Fruit fly (Drosophila melanogaster) S2 (cell line): ENCODE results near the gene pinta.

Experiments
- CG8478 ChIP-seq: fragments of >200 bp; optimal IDR thresholded peaks from 2 replicates; lab custom pipeline; 2018
- CTCF ChIP-seq, 2 experiments: fragments of >200 bp; optimal IDR thresholded peaks; 2 replicates each; lab custom pipeline; 2018

pinta gene

DNA sequence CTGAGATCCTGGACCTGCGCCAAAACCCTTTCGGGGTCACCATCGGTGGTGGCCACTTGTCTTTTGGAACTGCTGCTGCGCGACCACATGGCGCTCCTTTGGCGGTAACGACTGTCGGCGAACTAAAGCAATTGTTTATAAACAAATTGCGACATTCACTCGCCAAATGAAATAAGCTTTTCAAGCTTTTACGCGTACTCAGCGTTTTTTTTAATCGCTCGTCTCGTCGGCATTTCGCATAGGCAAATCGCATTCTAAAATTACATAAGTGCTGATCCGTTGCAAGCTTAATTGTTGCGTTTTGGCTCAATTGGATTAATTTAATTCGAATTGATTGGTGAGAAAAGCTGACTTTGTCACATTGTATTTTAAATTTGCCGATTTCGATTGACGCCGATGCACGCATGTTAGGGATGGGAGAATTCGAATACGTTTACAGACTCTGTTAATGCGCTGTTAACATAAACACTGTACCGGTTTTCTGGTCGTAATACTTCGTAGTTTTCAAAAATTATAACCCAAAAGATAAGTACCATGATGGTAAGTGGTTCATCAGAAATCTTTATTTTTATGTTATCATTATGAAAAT is at the start of gene pinta:
pinta (minus strand) TSS at position 328 of the 589 bp plus-strand sequence.
- TF ChIP-seq CTCF (optimal IDR thresholded peaks at IDR 0.05; lab: Kevin White, UChicago) (no peak), CG8478 (lab: Kevin White, UChicago) (no peak)

DNA sequence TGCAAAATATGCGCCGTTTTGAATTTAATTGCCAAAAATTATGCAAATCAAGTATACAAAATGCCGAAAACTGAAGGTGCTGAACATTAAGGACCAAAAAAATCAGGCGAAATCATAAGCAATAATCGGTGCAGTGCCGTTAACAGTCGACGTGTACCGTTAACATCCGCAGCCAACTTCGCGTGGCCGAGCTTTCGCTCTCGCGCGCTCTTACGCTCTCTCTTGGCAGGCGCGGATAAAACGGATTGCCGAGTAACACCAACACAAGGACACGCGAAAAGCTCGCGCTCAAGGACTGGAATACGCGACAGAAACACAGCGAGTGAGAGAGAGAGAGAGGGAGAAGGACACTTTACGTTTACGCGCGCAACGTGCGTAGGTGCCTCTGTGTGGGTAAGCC is 45.3 kb upstream of the pinta start:
- TF ChIP-seq CTCF (optimal IDR thresholded peaks at IDR 0.05; lab: Kevin White, UChicago) (no peak), CG8478 (lab: Kevin White, UChicago) (no peak)

dm6 chr3R:22468829-22469487 is 44.2 kb upstream of the pinta start:
- no peak for TF ChIP-seq CG8478 (lab: Kevin White, UChicago)
- no peak for TF ChIP-seq CTCF (optimal IDR thresholded peaks at IDR 0.05; lab: Kevin White, UChicago)

dm6 chr3R:22467939-22468571 is 43.3 kb upstream of the pinta start, which contains the start of the genes CG5377 and Nrx-1:
TSS of gene CG5377 (minus strand) at chr3R:22468157.
TSS of gene Nrx-1 (plus strand) at chr3R:22468512.
- TF ChIP-seq CG8478 (lab: Kevin White, UChicago) (no peak), CTCF (optimal IDR thresholded peaks at IDR 0.05; lab: Kevin White, UChicago) (no peak)

DNA sequence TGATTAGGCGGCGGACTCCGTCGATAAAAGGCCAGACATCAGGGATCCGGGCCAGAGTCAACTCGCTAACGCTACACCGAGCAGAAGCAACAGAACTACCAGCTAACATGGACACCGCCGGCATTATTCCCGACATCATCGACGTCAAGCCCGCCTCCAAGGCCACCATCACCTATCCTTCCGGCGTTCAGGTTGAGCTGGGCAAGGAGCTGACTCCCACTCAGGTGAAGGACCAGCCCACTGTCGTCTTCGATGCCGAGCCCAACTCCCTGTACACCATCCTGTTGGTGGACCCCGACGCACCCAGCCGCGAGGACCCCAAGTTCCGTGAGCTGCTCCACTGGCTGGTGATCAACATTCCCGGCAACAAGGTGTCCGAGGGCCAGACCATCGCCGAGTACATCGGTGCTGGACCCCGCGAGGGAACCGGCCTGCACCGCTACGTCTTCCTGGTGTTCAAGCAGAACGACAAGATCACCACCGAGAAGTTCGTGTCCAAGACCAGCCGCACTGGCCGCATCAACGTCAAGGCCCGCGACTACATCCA is 41.3 kb upstream of the pinta start, which contains the start of gene Pebp1:
Pebp1 (plus strand) TSS at position 51 of the 547 bp plus-strand sequence.
- no peak for TF ChIP-seq CG8478 (lab: Kevin White, UChicago)

- TF ChIP-seq CTCF (optimal IDR thresholded peaks at IDR 0.05; lab: Kevin White, UChicago) = no peak
- no peak for TF ChIP-seq CG8478 (lab: Kevin White, UChicago)
Observed at dm6 chr3R:22465138-22465537, 40.4 kb upstream of the pinta start.

DNA sequence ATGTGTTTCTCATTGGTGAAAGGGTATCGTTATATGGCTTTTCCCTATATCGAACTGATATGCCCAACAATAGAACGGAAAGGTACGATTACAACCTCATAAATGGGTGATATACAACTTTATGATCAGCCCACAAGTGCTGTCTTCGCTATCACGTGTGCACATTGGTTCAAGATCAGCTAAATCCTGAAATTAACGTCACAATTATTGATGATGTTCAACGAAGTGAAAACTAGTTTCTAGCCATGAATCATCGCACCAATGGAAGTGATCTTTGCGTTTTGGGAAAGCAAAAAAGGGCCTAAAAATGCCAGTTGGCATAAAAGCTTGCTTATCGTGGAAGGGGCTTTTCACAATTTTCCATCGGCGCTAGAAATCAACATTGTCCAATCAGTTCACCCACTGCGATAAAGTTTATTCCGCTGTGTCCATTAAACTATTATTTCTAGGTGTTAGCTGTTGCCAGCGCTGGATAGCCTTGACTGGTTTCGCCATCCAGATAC is 39.9 kb upstream of the pinta start, which contains the start of gene CG7054:
CG7054 (plus strand) TSS at position 375 of the 503 bp plus-strand sequence.
- TF ChIP-seq CTCF (optimal IDR thresholded peaks at IDR 0.05; lab: Kevin White, UChicago) = no peak
- TF ChIP-seq CG8478 (lab: Kevin White, UChicago) = no peak

DNA sequence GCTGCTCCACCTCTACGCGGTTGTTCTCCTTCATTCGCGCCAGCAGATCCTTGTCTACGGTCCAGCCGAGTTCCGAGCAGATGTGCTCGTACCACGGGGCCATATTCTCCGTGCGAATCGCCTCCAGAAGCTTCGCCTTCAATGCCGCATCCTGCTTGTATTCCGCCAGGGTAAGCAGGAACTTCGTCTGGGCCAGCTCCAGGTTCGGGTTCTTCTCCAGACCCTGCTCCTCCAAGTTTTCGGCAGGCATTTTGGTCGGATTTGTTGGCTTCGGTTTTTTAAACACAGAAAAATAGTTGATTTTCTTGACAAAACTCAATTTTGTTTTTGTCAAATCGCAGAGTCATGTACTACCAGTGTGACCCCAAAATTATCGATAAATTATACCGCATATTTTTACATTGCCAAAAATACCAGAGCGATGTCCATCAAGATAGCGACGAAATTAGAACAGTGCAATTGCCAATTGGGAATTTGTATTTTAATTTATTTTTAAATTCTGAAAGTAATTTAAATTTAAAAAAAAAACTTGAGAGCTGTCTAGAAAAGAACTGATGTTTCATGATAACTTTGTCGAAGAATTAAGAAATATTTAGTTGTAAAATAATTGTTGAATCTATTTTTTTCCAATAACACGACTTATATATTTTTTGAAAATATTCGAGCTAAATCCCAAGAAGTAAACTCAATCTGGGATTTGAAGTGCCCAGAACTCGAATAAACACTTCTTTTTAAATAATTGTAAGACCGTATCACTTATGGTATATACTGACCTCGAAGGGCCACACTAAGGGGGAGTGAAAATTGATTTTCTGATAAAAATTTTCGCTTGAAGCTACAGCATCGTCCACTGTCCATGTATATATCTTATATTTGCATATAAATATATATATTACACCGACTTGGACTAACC is 37.2 kb upstream of the pinta start, which contains the start of the genes Rpn7 and AP-2mu:
Rpn7 (minus strand) TSS at position 382 of the 913 bp plus-strand sequence.
AP-2mu (plus strand) TSS at position 783 of the 913 bp plus-strand sequence.
- no peak for TF ChIP-seq CG8478 (lab: Kevin White, UChicago)
- TF ChIP-seq CTCF (optimal IDR thresholded peaks at IDR 0.05; lab: Kevin White, UChicago) = peak in 1 of 2 experiments; percentile 3

DNA sequence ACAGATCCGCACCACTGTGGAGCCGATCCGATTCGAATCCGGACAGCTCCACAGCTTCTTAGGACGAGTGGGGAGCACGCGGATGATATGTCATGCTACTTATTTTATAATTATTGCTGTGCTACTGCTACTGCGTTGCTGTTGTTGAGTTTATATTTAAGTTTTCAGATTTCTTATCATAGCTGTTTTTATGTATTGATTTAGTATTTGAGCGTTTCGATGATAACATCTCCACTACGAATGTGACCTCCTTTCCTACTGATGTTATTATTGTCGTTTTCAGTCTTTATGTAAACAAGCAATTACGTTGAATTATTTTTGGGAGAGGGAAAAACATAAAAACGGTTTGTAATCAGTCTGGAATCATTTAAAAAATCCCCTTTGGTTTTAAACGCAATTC is 31.3 kb upstream of the pinta start:
- TF ChIP-seq CTCF (optimal IDR thresholded peaks at IDR 0.05; lab: Kevin White, UChicago) = no peak
- no peak for TF ChIP-seq CG8478 (lab: Kevin White, UChicago)

DNA sequence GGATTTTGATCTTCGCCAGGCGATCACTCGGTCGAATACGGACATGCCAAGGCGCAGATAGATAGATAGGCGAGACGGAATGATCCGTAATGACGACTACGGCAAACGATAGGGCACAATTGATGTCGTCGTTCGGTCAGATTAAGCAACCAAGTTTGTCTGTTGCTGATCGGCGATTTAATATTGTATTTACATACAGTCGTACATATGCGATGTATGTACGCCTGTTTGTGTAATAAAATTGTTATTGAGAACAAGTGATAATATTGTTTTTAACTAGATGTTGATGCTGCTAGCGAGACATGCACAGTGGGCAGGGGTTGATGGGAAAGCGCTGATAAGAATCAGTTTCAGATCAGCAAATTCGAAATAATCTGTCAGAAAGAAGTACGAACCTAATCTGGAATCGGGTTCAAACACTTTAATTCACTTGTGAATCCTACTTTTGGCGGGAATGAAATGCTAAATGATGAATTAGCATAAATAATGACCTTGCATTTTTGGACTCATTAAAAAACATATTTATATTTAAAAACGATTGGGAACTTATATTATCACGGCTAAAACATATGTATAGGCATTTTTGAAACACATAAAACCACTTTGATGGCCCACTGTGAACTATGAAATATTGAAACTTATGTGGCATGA is 30.7 kb upstream of the pinta start:
- TF ChIP-seq CG8478 (lab: Kevin White, UChicago) = no peak

dm6 chr3R:22454397-22455334 is 29.9 kb upstream of the pinta start:
- TF ChIP-seq CG8478 (lab: Kevin White, UChicago) = no peak
- TF ChIP-seq CTCF (optimal IDR thresholded peaks at IDR 0.05; lab: Kevin White, UChicago) = no peak

DNA sequence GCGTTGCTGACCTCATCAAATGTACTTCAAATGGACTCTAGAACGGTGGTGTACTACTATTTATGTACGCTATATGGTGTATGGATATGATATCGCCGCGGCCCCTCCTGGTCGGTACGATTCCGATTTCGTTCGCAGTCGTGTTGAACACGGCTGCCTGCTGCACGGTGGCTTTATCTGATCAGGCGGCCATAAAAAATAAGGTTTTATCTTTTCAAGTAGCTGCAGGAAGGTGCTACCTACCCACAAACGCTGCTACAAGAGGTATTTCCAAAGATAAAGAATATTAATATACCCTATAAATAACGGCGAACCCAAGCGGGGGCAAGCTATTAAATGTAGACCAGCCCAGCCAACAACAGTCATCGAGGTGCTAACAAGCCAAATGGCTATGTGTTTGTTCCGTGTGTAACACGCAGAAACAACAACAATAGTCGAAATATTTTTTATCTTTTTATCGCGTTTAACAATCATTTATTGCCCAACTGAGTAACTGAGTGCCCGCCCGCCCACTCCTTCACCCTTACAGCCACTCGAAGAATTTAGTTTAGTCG is 25.2 kb upstream of the pinta start:
- TF ChIP-seq CTCF (optimal IDR thresholded peaks at IDR 0.05; lab: Kevin White, UChicago) (no peak), CG8478 (lab: Kevin White, UChicago) (no peak)
